Fruit fly (Drosophila melanogaster): ENCODE data around the gene CG12502.

CG12502 gene

DNA sequence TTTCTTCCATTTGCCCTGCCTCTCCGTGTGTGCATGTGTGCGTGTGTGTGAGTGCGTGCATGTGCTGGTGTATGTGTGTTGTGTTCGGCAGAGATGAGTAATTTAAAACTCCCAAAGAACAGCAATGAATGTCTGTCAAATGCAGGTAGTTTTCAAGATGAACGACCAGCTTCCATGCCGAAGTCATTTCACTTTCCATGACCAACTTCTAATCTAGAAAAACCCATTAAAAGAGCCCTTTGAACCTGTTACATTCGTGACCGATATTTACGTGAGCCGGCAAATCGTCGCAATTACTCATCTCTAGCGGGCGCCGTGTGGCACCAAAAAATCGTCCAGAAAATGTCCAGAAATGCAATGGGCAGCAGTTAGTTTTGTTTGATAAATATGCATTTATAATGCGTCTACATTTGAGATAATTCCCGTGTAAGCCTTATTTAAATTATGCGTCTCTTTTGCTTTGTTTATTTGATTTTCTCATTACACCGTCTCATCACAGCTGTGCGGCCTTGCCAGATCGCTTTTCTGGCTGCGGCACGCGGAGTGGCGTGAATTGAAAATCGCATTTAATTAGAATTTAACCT, 7.3 kb downstream of the CG12502 start (continued):
- TF ChIP-seq CG16813 (GFP tag; IDR thresholded peaks at IDR 0.05; ENCODE audit: partially characterized antibody) = peak; percentile 86
- TF ChIP-seq sc (optimal IDR thresholded peaks at IDR 0.05) = no peak
- TF ChIP-seq sc (GFP tag; optimal IDR thresholded peaks at IDR 0.05) = no peak
- TF ChIP-seq CG2116 (GFP tag; optimal IDR thresholded peaks at IDR 0.05) = peak; percentile 47
- peak; percentile 26; the same call in 1 of the 2 replicates for TF ChIP-seq ranshi (GFP tag; IDR thresholded peaks at IDR 0.05)
- no peak for TF ChIP-seq tup (GFP tag; optimal IDR thresholded peaks at IDR 0.05)
- no peak for TF ChIP-seq chm (GFP tag; IDR thresholded peaks at IDR 0.05)
- TF ChIP-seq bcd (GFP tag; optimal IDR thresholded peaks at IDR 0.05) = peak; percentile 24
- TF ChIP-seq Xrp1 (GFP tag; IDR thresholded peaks at IDR 0.05) = no peak
- no peak for TF ChIP-seq gcm2 (GFP tag; optimal IDR thresholded peaks at IDR 0.05)
- TF ChIP-seq CG17385 (GFP tag; optimal IDR thresholded peaks at IDR 0.05) = peak; percentile 31
- TF ChIP-seq CG2678 (tag; optimal IDR thresholded peaks at IDR 0.05) = peak; percentile 51
- TF ChIP-seq nmo (GFP tag; optimal IDR thresholded peaks at IDR 0.05) = peak; percentile 62
- TF ChIP-seq p53 (GFP tag; optimal IDR thresholded peaks at IDR 0.05) = no peak
- no peak for TF ChIP-seq salm (tag; optimal IDR thresholded peaks at IDR 0.05)
- TF ChIP-seq CoRest (tag; optimal IDR thresholded peaks at IDR 0.05) = peak; percentile 44
- TF ChIP-seq CG12391 (tag; optimal IDR thresholded peaks at IDR 0.05) = peak; percentile 11
- no peak for TF ChIP-seq CG2889 (GFP tag; IDR thresholded peaks at IDR 0.05)
- no peak for TF ChIP-seq CG17568 (GFP tag; optimal IDR thresholded peaks at IDR 0.05)
- TF ChIP-seq NK7.1 (GFP tag; optimal IDR thresholded peaks at IDR 0.05) = peak; percentile 26
- peak; percentile 55; the same call in 1 of the 3 replicates for TF ChIP-seq dysf (GFP tag; IDR thresholded peaks at IDR 0.05)
- no peak for TF ChIP-seq Atf6 (GFP tag; IDR thresholded peaks at IDR 0.05)
- TF ChIP-seq ci (GFP tag; IDR thresholded peaks at IDR 0.05) = no peak
- peak; percentile 56 for TF ChIP-seq YL-1 (GFP tag; optimal IDR thresholded peaks at IDR 0.05)
- TF ChIP-seq sd (tag; optimal IDR thresholded peaks at IDR 0.05) = no peak
- TF ChIP-seq pita (GFP tag; optimal IDR thresholded peaks at IDR 0.05) = no peak
- no peak for TF ChIP-seq aop (GFP tag; IDR thresholded peaks at IDR 0.05)
- TF ChIP-seq CG34224 (GFP tag; IDR thresholded peaks at IDR 0.05; ENCODE audit: partially characterized antibody) = peak; percentile 71
- TF ChIP-seq Sin3A (optimal IDR thresholded peaks at IDR 0.05) = peak; percentile 93
- peak; percentile 33 for TF ChIP-seq CG15696 (tag; optimal IDR thresholded peaks at IDR 0.05)
- no peak for TF ChIP-seq nau (GFP tag; optimal IDR thresholded peaks at IDR 0.05)
- TF ChIP-seq Deaf1 (tag; optimal IDR thresholded peaks at IDR 0.05) = no peak
- TF ChIP-seq CG31388 (GFP tag; optimal IDR thresholded peaks at IDR 0.05) = no peak
- TF ChIP-seq kni (GFP tag; optimal IDR thresholded peaks at IDR 0.05) = no peak
- peak; percentile 9 for TF ChIP-seq CG10979 (tag; optimal IDR thresholded peaks at IDR 0.05)
- peak; percentile 70 for TF ChIP-seq CG30403 (GFP tag; optimal IDR thresholded peaks at IDR 0.05)
- no peak for TF ChIP-seq CG11398 (GFP tag; optimal IDR thresholded peaks at IDR 0.05)
- TF ChIP-seq schlank (tag; optimal IDR thresholded peaks at IDR 0.05) = no peak
- no peak for TF ChIP-seq oc (tag; optimal IDR thresholded peaks at IDR 0.05)
- TF ChIP-seq crol (GFP tag; IDR thresholded peaks at IDR 0.05) = no peak
- peak; percentile 80 for TF ChIP-seq scrt (GFP tag; optimal IDR thresholded peaks at IDR 0.05)
- TF ChIP-seq CkIIα-i1 (GFP tag; IDR thresholded peaks at IDR 0.05) = no peak
- peak; percentile 40; the same call in 1 of the 2 replicates for TF ChIP-seq sisA (GFP tag; IDR thresholded peaks at IDR 0.05)
- TF ChIP-seq Dll (GFP tag; IDR thresholded peaks at IDR 0.05; ENCODE audit: partially characterized antibody) = peak; percentile 84
- no peak for TF ChIP-seq CG2875 (GFP tag; optimal IDR thresholded peaks at IDR 0.05)
- no peak for TF ChIP-seq CG18764 (GFP tag; optimal IDR thresholded peaks at IDR 0.05)
- no peak for TF ChIP-seq CG17359 (tag; optimal IDR thresholded peaks at IDR 0.05)
- TF ChIP-seq dimm (GFP tag; IDR thresholded peaks at IDR 0.05) = no peak
- TF ChIP-seq Adf1 (GFP tag; IDR thresholded peaks at IDR 0.05) = no peak
- TF ChIP-seq CG7987 (GFP tag; optimal IDR thresholded peaks at IDR 0.05) = no peak
- TF ChIP-seq CG1602 (GFP tag; optimal IDR thresholded peaks at IDR 0.05) = peak; percentile 21
